Fruit fly (Drosophila melanogaster): ENCODE results near the gene CG46310.
A peak's percentile ranks its signal among the peaks of the same experiment; 100 is the strongest.

The CG46310 gene

dm6 chr3R:23221003-23221679 is 47.5 kb downstream of the CG46310 start:
- TF ChIP-seq eg (GFP tag; IDR thresholded peaks at IDR 0.05) = peak; percentile 4; the same call in 1 of the 3 replicates
- no peak for TF ChIP-seq vri (GFP tag; optimal IDR thresholded peaks at IDR 0.05)
- TF ChIP-seq CG8319 (GFP tag; optimal IDR thresholded peaks at IDR 0.05) = no peak
- TF ChIP-seq achi (GFP tag; optimal IDR thresholded peaks at IDR 0.05) = no peak
- no peak for TF ChIP-seq CG11762 (GFP tag; optimal IDR thresholded peaks at IDR 0.05; ENCODE audit: insufficient read depth)
- TF ChIP-seq CG9139 (GFP tag; optimal IDR thresholded peaks at IDR 0.05) = no peak
- TF ChIP-seq CG15336 (GFP tag; IDR thresholded peaks at IDR 0.05) = no peak
- TF ChIP-seq CG31627 (GFP tag; optimal IDR thresholded peaks at IDR 0.05) = no peak
- no peak for TF ChIP-seq ss (GFP tag; optimal IDR thresholded peaks at IDR 0.05)
- no peak for TF ChIP-seq CG16779 (tag; optimal IDR thresholded peaks at IDR 0.05)
- no peak for TF ChIP-seq Eip75B (GFP tag; optimal IDR thresholded peaks at IDR 0.05)
- TF ChIP-seq dsx (GFP tag; optimal IDR thresholded peaks at IDR 0.05; ENCODE audit: poor library complexity, severe bottlenecking) = no peak
- no peak for TF ChIP-seq Sox15 (GFP tag; optimal IDR thresholded peaks at IDR 0.05)
- no peak for TF ChIP-seq CG10631 (GFP tag; optimal IDR thresholded peaks at IDR 0.05)
- TF ChIP-seq CG8119 (GFP tag; IDR thresholded peaks at IDR 0.05) = no peak; the same call in 2 of the 3 replicates
- no peak for TF ChIP-seq Hr38 (GFP tag; optimal IDR thresholded peaks at IDR 0.05)
- TF ChIP-seq Hr39 (GFP tag; optimal IDR thresholded peaks at IDR 0.05) = no peak
- TF ChIP-seq svp (GFP tag) = no peak
- TF ChIP-seq CG6163 (GFP tag; IDR thresholded peaks at IDR 0.05) = no peak
- TF ChIP-seq topi (GFP tag; optimal IDR thresholded peaks at IDR 0.05) = no peak
- peak; percentile 16 for TF ChIP-seq CG32006 (GFP tag; optimal IDR thresholded peaks at IDR 0.05)
- peak; percentile 26 for TF ChIP-seq fkh (GFP tag; optimal IDR thresholded peaks at IDR 0.05)
- TF ChIP-seq Smox (GFP tag; optimal IDR thresholded peaks at IDR 0.05) = peak; percentile 23
- no peak for TF ChIP-seq Hr4 (GFP tag; optimal IDR thresholded peaks at IDR 0.05)
- no peak for TF ChIP-seq salr (GFP tag; optimal IDR thresholded peaks at IDR 0.05)
- no peak for TF ChIP-seq CG34406 (GFP tag; optimal IDR thresholded peaks at IDR 0.05)
- no peak for TF ChIP-seq esn (GFP tag; optimal IDR thresholded peaks at IDR 0.05)
- no peak for TF ChIP-seq CG8632 (GFP tag; optimal IDR thresholded peaks at IDR 0.05)
- no peak for TF ChIP-seq fd85E (GFP tag; optimal IDR thresholded peaks at IDR 0.05)
- TF ChIP-seq lz (GFP tag; optimal IDR thresholded peaks at IDR 0.05) = no peak
- no peak for TF ChIP-seq CG10669 (GFP tag; optimal IDR thresholded peaks at IDR 0.05)
- no peak for TF ChIP-seq CG11902 (GFP tag; optimal IDR thresholded peaks at IDR 0.05)
- no peak for TF ChIP-seq spab (GFP tag; optimal IDR thresholded peaks at IDR 0.05)
- TF ChIP-seq Eip78C (GFP tag) = peak; percentile 12
- no peak for TF ChIP-seq Ets96B (tag; optimal IDR thresholded peaks at IDR 0.05)
- no peak for TF ChIP-seq CG6854 (GFP tag; optimal IDR thresholded peaks at IDR 0.05)
- TF ChIP-seq CG6276 (GFP tag; optimal IDR thresholded peaks at IDR 0.05) = no peak
- TF ChIP-seq OdsH (GFP tag; optimal IDR thresholded peaks at IDR 0.05) = no peak

DNA sequence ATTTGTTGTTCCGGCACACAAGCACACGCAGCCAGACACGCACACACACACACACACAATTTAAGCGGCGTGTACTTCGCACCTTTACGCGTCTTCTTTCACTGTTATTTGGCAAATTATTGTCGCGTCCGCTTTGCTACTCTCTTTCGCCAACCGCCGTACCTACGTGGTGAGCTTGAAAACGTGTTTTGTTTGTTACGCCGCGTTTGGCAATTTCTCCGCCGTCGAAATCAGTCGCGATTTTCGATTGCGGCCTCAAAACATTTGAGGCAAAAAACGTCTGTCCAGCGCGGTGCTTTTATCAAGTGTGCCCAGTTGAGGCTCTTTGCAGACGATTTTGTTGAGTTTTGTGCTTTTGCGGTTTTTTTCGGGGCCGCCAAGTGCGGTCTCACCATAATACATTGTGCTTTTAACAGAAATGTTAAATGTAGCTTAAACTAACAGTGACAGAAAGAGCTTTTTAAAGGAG is 48.0 kb downstream of the CG46310 start:
- TF ChIP-seq Gug (GFP tag; IDR thresholded peaks at IDR 0.05) = no peak
- no peak for TF ChIP-seq Hr4 (GFP tag; optimal IDR thresholded peaks at IDR 0.05)
- peak; percentile 51 for TF ChIP-seq fd85E (GFP tag; optimal IDR thresholded peaks at IDR 0.05)
- peak; percentile 20 for TF ChIP-seq CG9139 (GFP tag; optimal IDR thresholded peaks at IDR 0.05)
- TF ChIP-seq CG34406 (GFP tag; optimal IDR thresholded peaks at IDR 0.05) = no peak
- peak; percentile 73 for TF ChIP-seq Eip93F (GFP tag; optimal IDR thresholded peaks at IDR 0.05)
- peak; percentile 69 to 70 for TF ChIP-seq ss (GFP tag; optimal IDR thresholded peaks at IDR 0.05)
- peak; percentile 57 for TF ChIP-seq CG6808 (GFP tag; optimal IDR thresholded peaks at IDR 0.05)
- no peak for TF ChIP-seq CG8319 (GFP tag; optimal IDR thresholded peaks at IDR 0.05)
- TF ChIP-seq CG3919 (GFP tag; optimal IDR thresholded peaks at IDR 0.05) = peak; percentile 28
- no peak for TF ChIP-seq fd59A (GFP tag; optimal IDR thresholded peaks at IDR 0.05)
- no peak for TF ChIP-seq salr (GFP tag; optimal IDR thresholded peaks at IDR 0.05)
- peak; percentile 53 for TF ChIP-seq Sox102F (GFP tag; optimal IDR thresholded peaks at IDR 0.05)
- no peak for TF ChIP-seq pdm3 (GFP tag; optimal IDR thresholded peaks at IDR 0.05)
- TF ChIP-seq vri (GFP tag; optimal IDR thresholded peaks at IDR 0.05) = peak; percentile 71
- no peak for TF ChIP-seq CG3032 (tag; optimal IDR thresholded peaks at IDR 0.05)
- TF ChIP-seq Sox14 (GFP tag; optimal IDR thresholded peaks at IDR 0.05) = peak; percentile 53
- TF ChIP-seq CG15336 (GFP tag; IDR thresholded peaks at IDR 0.05) = no peak
- no peak for TF ChIP-seq acj6 (GFP tag; optimal IDR thresholded peaks at IDR 0.05)
- no peak for TF ChIP-seq Ets96B (tag; optimal IDR thresholded peaks at IDR 0.05)
- TF ChIP-seq Hr38 (GFP tag; optimal IDR thresholded peaks at IDR 0.05) = no peak
- TF ChIP-seq CG31627 (GFP tag; optimal IDR thresholded peaks at IDR 0.05) = no peak
- no peak for TF ChIP-seq CG8632 (GFP tag; optimal IDR thresholded peaks at IDR 0.05)
- TF ChIP-seq CG1621 (tag; optimal IDR thresholded peaks at IDR 0.05) = peak; percentile 25
